Worm (Caenorhabditis elegans): ENCODE measurements around the gene cnp-2.
"Not testable (repeated sequence)": the region's sequence is repeated elsewhere in the genome, so short reads cannot be mapped to it uniquely, and the experiment has no call there.

DNA sequence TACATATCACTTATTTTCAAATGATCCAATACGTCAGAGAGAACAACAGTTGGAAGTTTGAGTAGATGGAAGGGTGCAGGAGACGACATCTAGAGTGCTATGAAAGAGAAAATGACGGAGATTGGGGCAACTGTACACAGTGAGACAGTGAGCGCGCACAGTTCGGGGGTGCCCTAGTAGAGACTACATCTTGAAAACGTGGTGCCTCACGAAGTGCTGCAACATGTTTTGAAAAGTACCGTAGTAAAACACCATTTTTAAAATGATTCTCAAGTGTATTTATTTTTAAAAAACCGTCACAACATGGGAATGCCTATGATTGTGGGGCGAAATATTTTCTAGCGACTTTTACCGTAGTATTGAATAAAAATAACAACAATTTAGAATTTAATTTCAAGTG, 6.9 kb upstream of the cnp-2 start, which contains the start of gene Y46G5A.39:
- not testable (repeated sequence) for TF ChIP-seq unc-39 (tag; optimal IDR thresholded peaks at IDR 0.05); aly-2 (tag; optimal IDR thresholded peaks at IDR 0.05); pha-4 (GFP tag; IDR thresholded peaks at IDR 0.05); pha-4 (tag; optimal IDR thresholded peaks at IDR 0.05); nhr-102 (tag; optimal IDR thresholded peaks at IDR 0.05); fkh-10 (GFP tag; optimal IDR thresholded peaks at IDR 0.05); lin-13 (GFP tag; optimal IDR thresholded peaks at IDR 0.05); jun-1 (tag; optimal IDR thresholded peaks at IDR 0.05)
